Worm (Caenorhabditis elegans) whole organism, L4 larva: Measurements from ENCODE around the gene henn-1.

Experiments
- F26F4.8 ChIP-seq: fragments of 200-800 bp; sonication (Bioruptor generic); conservative IDR thresholded peaks from 2 replicates; pipeline ENCODE4 v1.3.6; 2022; ENCODE audit warnings: missing genetic modification characterization, missing compliant biosample characterization
- F44E2.7 ChIP-seq: fragments of 200-800 bp; sonication (Bioruptor generic); IDR thresholded peaks from 2 replicates; pipeline ENCODE4 v2.1.2; 2022; ENCODE audit warnings: missing genetic modification characterization, missing compliant biosample characterization
- F49E8.2 ChIP-seq: sonication (generic microtip); optimal IDR thresholded peaks from 2 replicates; lab custom pipeline; 2016; ENCODE audit warnings: missing compliant biosample characterization, mild to moderate bottlenecking, missing genetic modification characterization, borderline replicate concordance
- T20F7.1 ChIP-seq: fragments of 200-800 bp; sonication (Bioruptor generic); optimal IDR thresholded peaks from 2 replicates; lab custom pipeline; 2018; ENCODE audit warnings: mild to moderate bottlenecking, missing genetic modification characterization, missing compliant biosample characterization
- Y105C5A.15 ChIP-seq: fragments of 200-800 bp; sonication (Bioruptor generic); IDR thresholded peaks from 2 replicates; pipeline ENCODE4 v1.3.6; 2022; ENCODE audit warnings: missing genetic modification characterization, missing compliant biosample characterization
- aha-1 ChIP-seq: fragments of 150-350 bp; peaks from one replicate; lab custom pipeline; 2014; ENCODE audit warnings: missing biosample characterization, missing genetic modification characterization
- ama-1 ChIP-seq: fragments of 150-350 bp; optimal IDR thresholded peaks from 2 replicates; lab custom pipeline; 2014; ENCODE audit warnings: inconsistent platforms, mixed read lengths
- arid-1 ChIP-seq: fragments of 200-800 bp; sonication (Bioruptor generic); conservative IDR thresholded peaks from 2 replicates; pipeline ENCODE4 v1.3.6; 2022; ENCODE audit warnings: missing genetic modification reagents, missing genetic modification characterization, missing compliant biosample characterization
- ceh-32 ChIP-seq: sonication (generic microtip); optimal IDR thresholded peaks from 2 replicates; lab custom pipeline; 2016; ENCODE audit warnings: mild to moderate bottlenecking, missing genetic modification characterization, missing compliant biosample characterization; ENCODE audit not compliant: poor library complexity
- ceh-44 ChIP-seq: fragments of 200-800 bp; sonication (Bioruptor generic); IDR thresholded peaks from 2 replicates; pipeline ENCODE4 v1.3.6; 2022; ENCODE audit warnings: missing genetic modification reagents, missing genetic modification characterization, missing compliant biosample characterization
- ces-1 ChIP-seq: fragments of 150-350 bp; sonication (generic microtip); optimal IDR thresholded peaks from 4 replicates; lab custom pipeline; 2014; ENCODE audit warnings: missing biosample characterization, missing genetic modification reagents, missing genetic modification characterization
- daf-16 ChIP-seq, 3 experiments: sonication (generic microtip); optimal IDR thresholded peaks; 2 replicates each; lab custom pipeline; 2016 to 2017; ENCODE audit warnings: missing genetic modification characterization in 3 of 3, missing genetic modification reagents in 3 of 3, mild to moderate bottlenecking in 2 of 3, missing compliant biosample characterization in 2 of 3, missing biosample characterization in 1 of 3, moderate library complexity in 1 of 3
- daf-19 ChIP-seq: fragments of 200-800 bp; sonication (Bioruptor generic); conservative IDR thresholded peaks from 2 replicates; pipeline ENCODE4 v1.3.6; 2022; ENCODE audit warnings: missing genetic modification characterization, missing compliant biosample characterization
- dmd-6 ChIP-seq: fragments of 200-800 bp; sonication (Bioruptor generic); IDR thresholded peaks from 2 replicates; pipeline ENCODE4 v1.3.6; 2022; ENCODE audit warnings: missing genetic modification reagents, missing genetic modification characterization, missing compliant biosample characterization
- dmd-8 ChIP-seq: fragments of 200-800 bp; sonication (Bioruptor generic); IDR thresholded peaks from 2 replicates; pipeline ENCODE4 v1.3.6; 2022; ENCODE audit warnings: missing genetic modification characterization, missing compliant biosample characterization
- dmd-9 ChIP-seq: fragments of 200-800 bp; sonication (Bioruptor generic); IDR thresholded peaks from 2 replicates; pipeline ENCODE4 v1.3.6; 2022; ENCODE audit warnings: missing genetic modification reagents, missing genetic modification characterization, missing compliant biosample characterization
- dpl-1 ChIP-seq: fragments of 150-350 bp; optimal IDR thresholded peaks from 2 replicates; lab custom pipeline; 2014; ENCODE audit warnings: missing biosample characterization, missing genetic modification reagents, missing genetic modification characterization
- duxl-1 ChIP-seq: sonication (generic microtip); optimal IDR thresholded peaks from 2 replicates; lab custom pipeline; 2016; ENCODE audit warnings: mild to moderate bottlenecking, missing genetic modification characterization, moderate library complexity, missing compliant biosample characterization; ENCODE audit not compliant: poor library complexity
- dve-1 ChIP-seq: sonication (generic microtip); optimal IDR thresholded peaks from 2 replicates; lab custom pipeline; 2017; ENCODE audit warnings: antibody characterized with exemption, mild to moderate bottlenecking, missing genetic modification characterization, missing compliant biosample characterization; ENCODE audit not compliant: insufficient read depth
- gei-8 ChIP-seq: fragments of 200-800 bp; sonication (Bioruptor generic); optimal IDR thresholded peaks from 2 replicates; lab custom pipeline; 2018; ENCODE audit warnings: mild to moderate bottlenecking, missing genetic modification characterization, missing compliant biosample characterization
- hif-1 ChIP-seq, 2 experiments: sonication (generic microtip); optimal IDR thresholded peaks; 2 replicates each; lab custom pipeline; 2016 to 2017; ENCODE audit warnings: missing compliant biosample characterization in 2 of 2, missing genetic modification characterization in 2 of 2, missing genetic modification reagents in 2 of 2, missing genotype in 2 of 2, mild to moderate bottlenecking in 1 of 2
- hlh-11 ChIP-seq: fragments of 200-800 bp; sonication (Bioruptor generic); optimal IDR thresholded peaks from 2 replicates; lab custom pipeline; 2018; ENCODE audit warnings: mild to moderate bottlenecking, missing genetic modification characterization, missing compliant biosample characterization
- hlh-30 ChIP-seq: sonication (generic microtip); optimal IDR thresholded peaks from 2 replicates; lab custom pipeline; 2017; ENCODE audit warnings: antibody characterized with exemption, mild to moderate bottlenecking, missing genetic modification characterization, missing compliant biosample characterization; ENCODE audit not compliant: insufficient read depth
- lim-7 ChIP-seq: fragments of 200-800 bp; sonication (Bioruptor generic); IDR thresholded peaks from 2 replicates; pipeline ENCODE4 v1.3.6; 2022; ENCODE audit warnings: missing genetic modification characterization, missing compliant biosample characterization
- lsy-2 ChIP-seq, 2 experiments: fragments of 150-350 bp in 1 of 2; sonication (generic microtip) in 1 of 2; optimal IDR thresholded peaks; 2 replicates each; lab custom pipeline; 2014 to 2017; ENCODE audit warnings: missing biosample characterization in 2 of 2, missing genetic modification characterization in 2 of 2
- madf-9 ChIP-seq: fragments of 200-800 bp; sonication (Bioruptor generic); conservative IDR thresholded peaks from 2 replicates; pipeline ENCODE4 v1.3.6; 2022; ENCODE audit warnings: missing genetic modification reagents, missing genetic modification characterization, missing compliant biosample characterization
- mep-1 ChIP-seq: fragments of 150-350 bp; sonication (generic microtip); optimal IDR thresholded peaks from 3 replicates; lab custom pipeline; 2014; ENCODE audit warnings: missing biosample characterization, missing genetic modification characterization
- mxl-3 ChIP-seq: fragments of 200-800 bp; sonication (Bioruptor generic); optimal IDR thresholded peaks from 2 replicates; lab custom pipeline; 2018; ENCODE audit warnings: mild to moderate bottlenecking, missing genetic modification characterization, missing compliant biosample characterization
- nhr-10 ChIP-seq: fragments of 150-350 bp; optimal IDR thresholded peaks from 2 replicates; lab custom pipeline; 2014; ENCODE audit warnings: missing biosample characterization, missing genetic modification characterization
- nhr-11 ChIP-seq: fragments of 150-350 bp; optimal IDR thresholded peaks from 2 replicates; lab custom pipeline; 2014; ENCODE audit warnings: missing biosample characterization, missing genetic modification characterization
- nhr-111 ChIP-seq: fragments of 200-800 bp; sonication (Bioruptor generic); optimal IDR thresholded peaks from 2 replicates; lab custom pipeline; 2018; ENCODE audit warnings: mild to moderate bottlenecking, missing genetic modification characterization, missing compliant biosample characterization
- nhr-237 ChIP-seq: sonication (generic microtip); optimal IDR thresholded peaks from 2 replicates; lab custom pipeline; 2017; ENCODE audit warnings: missing biosample characterization, missing genetic modification characterization
- nhr-28 ChIP-seq: fragments of 150-350 bp; optimal IDR thresholded peaks from 2 replicates; lab custom pipeline; 2014; ENCODE audit warnings: missing biosample characterization, missing genetic modification characterization
- nhr-6 ChIP-seq: fragments of 150-350 bp; optimal IDR thresholded peaks from 2 replicates; lab custom pipeline; 2014; ENCODE audit warnings: missing biosample characterization, missing genetic modification characterization
- nhr-77 ChIP-seq: fragments of 150-350 bp; optimal IDR thresholded peaks from 2 replicates; lab custom pipeline; 2014; ENCODE audit warnings: missing biosample characterization, missing genetic modification characterization
- php-3 ChIP-seq: fragments of 200-800 bp; sonication (Bioruptor generic); IDR thresholded peaks from 2 replicates; pipeline ENCODE4 v1.3.6; 2022; ENCODE audit warnings: missing genetic modification reagents, missing genetic modification characterization, missing compliant biosample characterization
- pqm-1 ChIP-seq: sonication (generic microtip); optimal IDR thresholded peaks from 2 replicates; lab custom pipeline; 2017; ENCODE audit warnings: missing biosample characterization, missing genetic modification characterization
- set-16 ChIP-seq: fragments of 200-800 bp; sonication (Bioruptor generic); IDR thresholded peaks from 2 replicates; pipeline ENCODE4 v1.3.6; 2022; ENCODE audit warnings: missing genetic modification reagents, missing genetic modification characterization, missing compliant biosample characterization
- snpc-1.2 ChIP-seq: fragments of 200-800 bp; sonication (Bioruptor generic); IDR thresholded peaks from 2 replicates; pipeline ENCODE4 v1.3.6; 2022; ENCODE audit warnings: missing genetic modification reagents, missing genetic modification characterization, missing compliant biosample characterization
- snpc-4 ChIP-seq: fragments of 150-350 bp; optimal IDR thresholded peaks from 2 replicates; lab custom pipeline; 2014; ENCODE audit warnings: missing biosample characterization, missing genetic modification characterization
- tra-1 ChIP-seq: fragments of 200-800 bp; sonication (Bioruptor generic); IDR thresholded peaks from 2 replicates; pipeline ENCODE4 v1.3.6; 2022; ENCODE audit warnings: missing genetic modification reagents, missing genetic modification characterization, missing compliant biosample characterization
- unc-62 ChIP-seq, 3 experiments: fragments of 150-350 bp in 1 of 3; sonication (generic microtip); optimal IDR thresholded peaks in 2 of 3; peaks in 1 of 3; 1 replicate in 1 of 3; 2 replicates in 2 of 3; lab custom pipeline; 2014 to 2017; ENCODE audit warnings: missing biosample characterization in 3 of 3, missing genetic modification characterization in 3 of 3, missing genetic modification reagents in 3 of 3, missing genotype in 1 of 3
- zag-1 ChIP-seq: fragments of 150-350 bp; optimal IDR thresholded peaks from 2 replicates; lab custom pipeline; 2014; ENCODE audit warnings: missing biosample characterization, missing genetic modification characterization
- zip-11 ChIP-seq: fragments of 200-800 bp; sonication (Bioruptor generic); IDR thresholded peaks from 2 replicates; pipeline ENCODE4 v1.3.6; 2022; ENCODE audit warnings: missing genetic modification characterization, missing compliant biosample characterization
- zip-2 ChIP-seq: fragments of 150-350 bp; optimal IDR thresholded peaks from 2 replicates; lab custom pipeline; 2014; ENCODE audit warnings: missing biosample characterization, missing genetic modification characterization

Gene henn-1

ce11 chrIII:8235880-8236279 lies 3.4 kb downstream of the henn-1 start, which contains the start of gene C02F5.5:
Gene C02F5.5, plus strand, starts transcription at chrIII:8236180.
- TF ChIP-seq zag-1 (no peak), nhr-111 (no peak), ceh-32 (tag; lab: Kevin White, UChicago) (no peak), daf-19 (GFP tag; lab: Robert Waterston, UW) (no peak), nhr-11 (tag; lab: Kevin White, UChicago) (no peak), lim-7 (GFP tag; lab: Robert Waterston, UW) (no peak), duxl-1 (tag; lab: Kevin White, UChicago) (no peak), pqm-1 (tag; lab: Kevin White, UChicago) (no peak), snpc-1.2 (GFP tag; lab: Robert Waterston, UW) (no peak), madf-9 (GFP tag; lab: Robert Waterston, UW) (no peak), F44E2.7 (no peak), Y105C5A.15 (GFP tag; lab: Robert Waterston, UW) (no peak), set-16 (no peak), dmd-6 (GFP tag; lab: Robert Waterston, UW) (no peak), nhr-10 (tag; lab: Kevin White, UChicago) (no peak), mep-1 (tag; lab: Kevin White, UChicago) (no peak), nhr-237 (tag; lab: Kevin White, UChicago) (no peak), dmd-9 (GFP tag; lab: Robert Waterston, UW) (no peak), ama-1 (lab: Kevin White, UChicago) (no peak)

ce11 chrIII:8237827-8238226 lies 5.4 kb downstream of the henn-1 start, which contains the start of gene tsp-2:
Gene tsp-2, minus strand, starts transcription at chrIII:8237935.
- TF ChIP-seq arid-1 (GFP tag; lab: Robert Waterston, UW): no peak
- peak; percentile 76 for TF ChIP-seq dve-1 (tag; lab: Kevin White, UChicago)
- TF ChIP-seq dmd-6 (GFP tag; lab: Robert Waterston, UW): peak; percentile 84
- TF ChIP-seq F26F4.8 (GFP tag; lab: Robert Waterston, UW): no peak
- no peak for TF ChIP-seq hif-1 (tag; optimal IDR thresholded peaks at IDR 0.05; lab: Kevin White, UChicago)
- no peak for TF ChIP-seq snpc-4 (tag; lab: Kevin White, UChicago)
- peak; percentile 95 for TF ChIP-seq php-3
- TF ChIP-seq unc-62 (GFP tag; optimal IDR thresholded peaks at IDR 0.05 in 1 of 2; lab: Kevin White, UChicago): peak in 1 of 2 experiments; percentile 28
- no peak for TF ChIP-seq unc-62 (tag; optimal IDR thresholded peaks at IDR 0.05; lab: Kevin White, UChicago)
- no peak for TF ChIP-seq tra-1 (GFP tag; lab: Robert Waterston, UW)
- TF ChIP-seq nhr-6: no peak
- TF ChIP-seq aha-1: no peak
- TF ChIP-seq hlh-11 (tag; lab: Kevin White, UChicago): peak; percentile 54
- TF ChIP-seq zip-2 (tag; lab: Kevin White, UChicago): peak; percentile 6
- TF ChIP-seq nhr-77 (tag; lab: Kevin White, UChicago): peak; percentile 73
- no peak for TF ChIP-seq mxl-3
- TF ChIP-seq ces-1 (GFP tag; lab: Kevin White, UChicago): no peak
- TF ChIP-seq T20F7.1 (GFP tag; lab: Kevin White, UChicago): peak; percentile 17
- TF ChIP-seq pqm-1 (tag; lab: Kevin White, UChicago): peak; percentile 39
- TF ChIP-seq dmd-9 (GFP tag; lab: Robert Waterston, UW): no peak
- TF ChIP-seq zip-11 (GFP tag; lab: Robert Waterston, UW): no peak
- no peak for TF ChIP-seq F49E8.2 (tag; lab: Kevin White, UChicago)
- peak; percentile 88 for TF ChIP-seq nhr-28
- TF ChIP-seq daf-16 (GFP tag; optimal IDR thresholded peaks at IDR 0.05; lab: Kevin White, UChicago): no peak
- peak; percentile 73 for TF ChIP-seq daf-16 (tag; optimal IDR thresholded peaks at IDR 0.05; lab: Kevin White, UChicago)
- no peak for TF ChIP-seq gei-8 (GFP tag; lab: Kevin White, UChicago)
- no peak for TF ChIP-seq ama-1 (lab: Kevin White, UChicago)
- TF ChIP-seq hlh-30 (tag; lab: Kevin White, UChicago): no peak
- TF ChIP-seq lsy-2 (tag; optimal IDR thresholded peaks at IDR 0.05; lab: Kevin White, UChicago): peak in 1 of 2 experiments; percentile 75
- no peak for TF ChIP-seq dpl-1 (GFP tag; lab: Kevin White, UChicago)
- no peak for TF ChIP-seq ceh-44 (GFP tag; lab: Robert Waterston, UW)
- TF ChIP-seq dmd-8 (GFP tag; lab: Robert Waterston, UW): no peak
